Worm (Caenorhabditis elegans) whole organism, early embryonic: ENCODE data around the gene bcc-1.

Experiments used
- B0310.2 ChIP-seq: sonication (generic microtip); optimal IDR thresholded peaks from 2 replicates; lab custom pipeline; 2016; ENCODE audit warnings: mild to moderate bottlenecking, missing genetic modification characterization, missing compliant biosample characterization
- F13C5.2 ChIP-seq: sonication (generic microtip); optimal IDR thresholded peaks from 2 replicates; lab custom pipeline; 2017; ENCODE audit warnings: mild to moderate bottlenecking, missing genetic modification characterization, inconsistent platforms, missing compliant biosample characterization
- aly-1 ChIP-seq: sonication (generic microtip); optimal IDR thresholded peaks from 2 replicates; lab custom pipeline; 2016; ENCODE audit warnings: missing genetic modification characterization, missing compliant biosample characterization
- ama-1 ChIP-seq: fragments of 150-350 bp; optimal IDR thresholded peaks from 2 replicates; lab custom pipeline; 2014
- ceh-13 ChIP-seq: fragments of 200-800 bp; sonication (Bioruptor generic); optimal IDR thresholded peaks from 2 replicates; lab custom pipeline; 2018; ENCODE audit warnings: mild to moderate bottlenecking, missing genetic modification characterization, missing compliant biosample characterization
- ceh-36 ChIP-seq: sonication (generic microtip); optimal IDR thresholded peaks from 2 replicates; lab custom pipeline; 2016; ENCODE audit warnings: missing genetic modification characterization, inconsistent platforms, missing compliant biosample characterization
- ets-7 ChIP-seq: sonication (generic microtip); optimal IDR thresholded peaks from 2 replicates; lab custom pipeline; 2016; ENCODE audit warnings: missing genotype, missing genetic modification characterization, missing compliant biosample characterization
- flt-1 ChIP-seq: fragments of 200-800 bp; sonication (Bioruptor generic); IDR thresholded peaks from 2 replicates; pipeline ENCODE4 v1.3.6; 2022; ENCODE audit warnings: missing genetic modification characterization, missing compliant biosample characterization
- hmbx-1 ChIP-seq: sonication (generic microtip); optimal IDR thresholded peaks from 2 replicates; lab custom pipeline; 2016; ENCODE audit warnings: mild to moderate bottlenecking, missing genetic modification characterization, missing compliant biosample characterization
- hmg-4 ChIP-seq: fragments of 200-800 bp; sonication (Bioruptor generic); optimal IDR thresholded peaks from 2 replicates; lab custom pipeline; 2018; ENCODE audit warnings: mild to moderate bottlenecking, missing genetic modification characterization, missing compliant biosample characterization
- hnd-1 ChIP-seq: sonication (generic microtip); optimal IDR thresholded peaks from 2 replicates; lab custom pipeline; 2016; ENCODE audit warnings: missing genetic modification characterization, missing compliant biosample characterization
- pes-1 ChIP-seq: fragments of 200-800 bp; sonication (Bioruptor generic); IDR thresholded peaks from 2 replicates; pipeline ENCODE4 v1.3.6; 2022; ENCODE audit warnings: missing genetic modification reagents, missing genetic modification characterization, missing compliant biosample characterization
- scrt-1 ChIP-seq: fragments of 200-800 bp; sonication (Bioruptor generic); IDR thresholded peaks from 2 replicates; pipeline ENCODE4 v1.3.6; 2022; ENCODE audit warnings: missing genetic modification characterization, missing compliant biosample characterization
- sea-1 ChIP-seq: fragments of 200-800 bp; sonication (Bioruptor generic); conservative IDR thresholded peaks from 2 replicates; pipeline ENCODE4 v1.3.6; 2022; ENCODE audit warnings: missing genetic modification characterization, missing compliant biosample characterization
- tbx-11 ChIP-seq: fragments of 200-800 bp; sonication (Bioruptor generic); IDR thresholded peaks from 2 replicates; pipeline ENCODE4 v1.3.6; 2022; ENCODE audit warnings: missing genetic modification characterization, missing compliant biosample characterization
- tbx-37 ChIP-seq: fragments of 200-800 bp; sonication (Bioruptor generic); conservative IDR thresholded peaks from 2 replicates; pipeline ENCODE4 v1.3.6; 2022; ENCODE audit warnings: missing genetic modification reagents, missing genetic modification characterization, missing compliant biosample characterization
- tra-4 ChIP-seq: sonication (generic microtip); optimal IDR thresholded peaks from 2 replicates; lab custom pipeline; 2017; ENCODE audit warnings: missing genetic modification characterization, missing compliant biosample characterization

The bcc-1 gene

DNA sequence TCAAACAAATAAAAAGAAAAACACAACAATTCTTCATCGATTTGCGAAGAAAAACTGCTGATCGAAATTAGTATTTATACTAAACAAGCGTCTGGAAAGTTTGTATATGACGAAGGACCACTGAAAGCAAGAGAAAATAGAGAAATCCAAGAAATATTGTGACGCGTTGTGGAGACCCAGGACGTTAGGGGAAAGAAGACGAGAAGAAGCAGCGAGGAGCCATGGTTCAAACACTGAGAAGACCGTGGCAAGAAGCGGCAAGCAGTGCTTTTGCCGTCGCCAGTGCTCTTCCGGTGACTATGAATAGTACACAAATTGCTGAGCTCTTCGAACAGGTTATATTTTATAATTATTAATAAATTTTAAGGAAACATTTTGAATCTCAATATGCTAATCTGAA, 53.7 kb downstream of the bcc-1 start:
- no peak for TF ChIP-seq tbx-37
- no peak for TF ChIP-seq F13C5.2
- no peak for TF ChIP-seq hmbx-1
- no peak for TF ChIP-seq ceh-13 (GFP tag; lab: Kevin White, UChicago)
- no peak for TF ChIP-seq hmg-4
- no peak for TF ChIP-seq ama-1 (lab: Kevin White, UChicago)
- TF ChIP-seq hnd-1 (tag; lab: Kevin White, UChicago), result no peak
- TF ChIP-seq B0310.2 (tag; lab: Kevin White, UChicago), result no peak
- TF ChIP-seq ets-7 (tag; lab: Kevin White, UChicago), result no peak
- no peak for TF ChIP-seq tbx-11 (GFP tag; lab: Robert Waterston, UW)
- no peak for TF ChIP-seq aly-1
- TF ChIP-seq tra-4, result no peak
- TF ChIP-seq pes-1, result no peak
- TF ChIP-seq sea-1, result no peak
- TF ChIP-seq ceh-36 (tag; lab: Kevin White, UChicago), result no peak
- no peak for TF ChIP-seq scrt-1 (GFP tag; lab: Robert Waterston, UW)
- no peak for TF ChIP-seq flt-1 (GFP tag; lab: Robert Waterston, UW)

DNA sequence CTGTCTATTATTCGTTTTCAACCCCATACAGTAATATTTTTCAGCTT, 53.9 kb downstream of the bcc-1 start, which contains the start of gene kdin-1:
TSS of gene kdin-1 (plus strand) at position 38 of the 47 bp plus-strand sequence.
- TF ChIP-seq tra-4, result no peak
- no peak for TF ChIP-seq scrt-1 (GFP tag; lab: Robert Waterston, UW)
- no peak for TF ChIP-seq tbx-11 (GFP tag; lab: Robert Waterston, UW)
- no peak for TF ChIP-seq hnd-1 (tag; lab: Kevin White, UChicago)
- TF ChIP-seq ama-1 (lab: Kevin White, UChicago), result no peak
- TF ChIP-seq tbx-37, result no peak
- TF ChIP-seq ceh-13 (GFP tag; lab: Kevin White, UChicago), result no peak
- no peak for TF ChIP-seq ceh-36 (tag; lab: Kevin White, UChicago)
- no peak for TF ChIP-seq ets-7 (tag; lab: Kevin White, UChicago)
- no peak for TF ChIP-seq hmg-4
- TF ChIP-seq aly-1, result no peak
- no peak for TF ChIP-seq B0310.2 (tag; lab: Kevin White, UChicago)
- TF ChIP-seq F13C5.2, result no peak
- no peak for TF ChIP-seq pes-1
- no peak for TF ChIP-seq flt-1 (GFP tag; lab: Robert Waterston, UW)
- no peak for TF ChIP-seq hmbx-1
- TF ChIP-seq sea-1, result no peak

DNA sequence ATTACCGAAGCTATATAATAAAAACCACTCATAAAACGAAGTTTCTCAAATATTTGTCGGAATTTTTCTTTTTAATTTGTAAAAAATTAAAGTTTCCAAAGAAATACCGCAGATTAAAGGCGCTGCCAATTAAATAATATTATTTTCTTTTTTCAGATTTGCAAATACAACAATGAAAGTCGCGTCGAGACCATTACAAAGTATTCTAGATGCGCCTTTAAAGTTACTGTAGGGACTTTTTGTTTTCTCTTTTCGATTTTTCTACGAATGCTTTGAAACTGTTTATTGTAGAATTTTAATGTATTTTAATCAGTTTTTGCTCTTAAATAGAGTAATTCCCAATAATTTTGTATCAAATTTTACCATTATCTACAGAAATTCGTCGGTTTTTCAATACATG, 54.1 kb downstream of the bcc-1 start:
- no peak for TF ChIP-seq ceh-36 (tag; lab: Kevin White, UChicago)
- no peak for TF ChIP-seq sea-1
- no peak for TF ChIP-seq B0310.2 (tag; lab: Kevin White, UChicago)
- no peak for TF ChIP-seq tra-4
- TF ChIP-seq F13C5.2, result no peak
- no peak for TF ChIP-seq aly-1
- TF ChIP-seq hnd-1 (tag; lab: Kevin White, UChicago), result no peak
- no peak for TF ChIP-seq scrt-1 (GFP tag; lab: Robert Waterston, UW)
- no peak for TF ChIP-seq ama-1 (lab: Kevin White, UChicago)
- no peak for TF ChIP-seq hmbx-1
- no peak for TF ChIP-seq pes-1
- no peak for TF ChIP-seq flt-1 (GFP tag; lab: Robert Waterston, UW)

DNA sequence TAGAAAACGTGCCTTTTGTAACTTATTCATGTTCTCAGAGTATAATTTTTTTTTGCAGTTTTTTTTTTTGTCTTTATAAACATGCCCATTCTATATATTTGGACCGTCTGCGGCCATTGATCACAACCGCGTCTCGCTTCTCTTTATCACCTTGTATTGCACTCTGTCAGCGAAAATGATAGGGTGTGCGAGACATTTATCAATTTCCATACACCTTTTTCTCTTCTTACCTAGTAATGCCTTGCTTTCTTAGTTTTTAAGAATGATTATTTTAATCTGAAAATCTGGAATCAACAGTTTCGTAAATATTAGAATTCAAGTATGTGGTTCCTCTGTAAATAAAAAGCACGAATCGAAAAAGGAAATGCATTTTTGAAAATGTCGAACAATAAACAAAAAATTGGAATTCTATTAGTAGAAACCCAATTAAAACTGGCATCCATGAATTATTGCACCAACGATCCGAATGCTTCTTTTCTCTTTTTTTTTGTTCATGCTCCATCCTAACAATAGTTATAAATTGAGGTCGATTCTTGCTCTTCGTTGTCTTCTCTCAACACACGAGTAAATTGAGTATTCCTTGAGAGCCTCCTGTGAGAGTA, 55.1 kb downstream of the bcc-1 start:
- TF ChIP-seq ets-7 (tag; lab: Kevin White, UChicago), result no peak
- TF ChIP-seq ceh-36 (tag; lab: Kevin White, UChicago), result no peak
- no peak for TF ChIP-seq aly-1
- TF ChIP-seq sea-1, result no peak
- no peak for TF ChIP-seq tbx-11 (GFP tag; lab: Robert Waterston, UW)
- TF ChIP-seq pes-1, result no peak
- TF ChIP-seq hmg-4, result no peak
- TF ChIP-seq hnd-1 (tag; lab: Kevin White, UChicago), result no peak
- TF ChIP-seq scrt-1 (GFP tag; lab: Robert Waterston, UW), result no peak

DNA sequence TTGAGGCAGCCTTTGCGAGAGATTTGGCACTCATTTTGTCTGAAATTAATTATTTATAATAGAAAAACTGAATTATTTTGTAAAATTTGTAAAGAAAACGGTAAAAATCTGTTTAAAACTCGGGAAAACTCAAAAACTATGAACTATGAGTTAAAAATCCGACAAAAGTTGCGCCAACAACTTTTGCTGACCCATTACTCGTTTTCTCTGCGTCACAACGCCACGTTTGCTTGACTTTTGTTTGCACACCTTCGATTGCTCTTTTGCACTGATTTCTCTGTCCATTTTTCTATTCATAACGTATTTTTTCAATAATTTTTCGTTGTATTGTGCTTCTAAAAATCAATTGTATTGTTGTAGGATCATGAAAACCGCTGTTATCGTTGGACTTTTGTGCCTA, 56.1 kb downstream of the bcc-1 start, which contains the start of gene fkb-1:
TSS of gene fkb-1 (plus strand) at position 361 of the 400 bp plus-strand sequence.
- TF ChIP-seq F13C5.2, result peak; percentile 8
- no peak for TF ChIP-seq ceh-36 (tag; lab: Kevin White, UChicago)
- TF ChIP-seq tbx-37, result no peak
- TF ChIP-seq aly-1, result no peak
- TF ChIP-seq scrt-1 (GFP tag; lab: Robert Waterston, UW), result no peak
